Worm (Caenorhabditis elegans): ENCODE data around the gene par-5.

The par-5 gene

ce11 chrIV:11820067-11820913, 1.4 kb downstream of the par-5 start (continued):
- TF ChIP-seq Y5F2A.4 (GFP tag; optimal IDR thresholded peaks at IDR 0.05), result peak; percentile 17
- peak; percentile 11 for TF ChIP-seq hlh-11 (tag; optimal IDR thresholded peaks at IDR 0.05)
- TF ChIP-seq ceh-28 (tag; optimal IDR thresholded peaks at IDR 0.05), result no peak
- TF ChIP-seq mdt-29 (GFP tag; IDR thresholded peaks at IDR 0.05), result no peak
- no peak for TF ChIP-seq ceh-32 (tag; optimal IDR thresholded peaks at IDR 0.05; ENCODE audit: poor library complexity)
- TF ChIP-seq lin-15B (tag; optimal IDR thresholded peaks at IDR 0.05), result no peak
- TF ChIP-seq F37D6.2 (tag; optimal IDR thresholded peaks at IDR 0.05), result no peak
- no peak for TF ChIP-seq nhr-237 (tag; optimal IDR thresholded peaks at IDR 0.05)
- no peak for TF ChIP-seq vab-7 (GFP tag; IDR thresholded peaks at IDR 0.05)
- TF ChIP-seq lin-13 (GFP tag; optimal IDR thresholded peaks at IDR 0.05), result peak; percentile 44
- TF ChIP-seq ces-1 (GFP tag; optimal IDR thresholded peaks at IDR 0.05), result no peak
- TF ChIP-seq T20F7.1 (GFP tag; optimal IDR thresholded peaks at IDR 0.05), result peak; percentile 39
- peak; percentile 64 for TF ChIP-seq Y48G9A.11 (GFP tag; IDR thresholded peaks at IDR 0.05)
- TF ChIP-seq dmd-9 (GFP tag; IDR thresholded peaks at IDR 0.05), result no peak
- 0 out of 4 replicates have a peak, but pooled peaks have one; percentile 4 to 13 for TF ChIP-seq madf-5 (GFP tag; IDR thresholded peaks at IDR 0.05)

- TF ChIP-seq ces-1 (GFP tag; optimal IDR thresholded peaks at IDR 0.05), result no peak
- no peak for TF ChIP-seq nhr-77 (tag; optimal IDR thresholded peaks at IDR 0.05)
- no peak for TF ChIP-seq D1046.2 (GFP tag; IDR thresholded peaks at IDR 0.05)
- peak; percentile 3 for TF ChIP-seq hlh-30 (tag; optimal IDR thresholded peaks at IDR 0.05; ENCODE audit: insufficient read depth)
- no peak for TF ChIP-seq nhr-111 (GFP tag; optimal IDR thresholded peaks at IDR 0.05)
- TF ChIP-seq nhr-28 (tag; optimal IDR thresholded peaks at IDR 0.05), result peak; percentile 25
- TF ChIP-seq aha-1 (tag), result peak; percentile 82
- TF ChIP-seq vab-7 (GFP tag; IDR thresholded peaks at IDR 0.05), result no peak
- no peak for TF ChIP-seq gei-8 (GFP tag; optimal IDR thresholded peaks at IDR 0.05)
- TF ChIP-seq F44E2.7 (GFP tag; IDR thresholded peaks at IDR 0.05), result no peak
- TF ChIP-seq hmg-1.1 (GFP tag; IDR thresholded peaks at IDR 0.05), result no peak; the same call in 1 of the 2 replicates
- no peak for TF ChIP-seq mdt-29 (GFP tag; IDR thresholded peaks at IDR 0.05)
- TF ChIP-seq hif-1 (tag; optimal IDR thresholded peaks at IDR 0.05), result peak in 1 of 2 experiments; percentile 7
- TF ChIP-seq ZK546.5 (tag; optimal IDR thresholded peaks at IDR 0.05), result no peak
- peak in 1 of 2 experiments; percentile 49 for TF ChIP-seq mdl-1 (tag; optimal IDR thresholded peaks at IDR 0.05)
- no peak for TF ChIP-seq lin-15B (tag; optimal IDR thresholded peaks at IDR 0.05)
- no peak for TF ChIP-seq mxl-2 (GFP tag; conservative IDR thresholded peaks at IDR 0.05)
Measured at ce11 chrIV:11813901-11814300, 7.8 kb downstream of the par-5 start, which contains the start of gene M117.1. Gene M117.1, plus strand, starts transcription at chrIV:11814247.

DNA sequence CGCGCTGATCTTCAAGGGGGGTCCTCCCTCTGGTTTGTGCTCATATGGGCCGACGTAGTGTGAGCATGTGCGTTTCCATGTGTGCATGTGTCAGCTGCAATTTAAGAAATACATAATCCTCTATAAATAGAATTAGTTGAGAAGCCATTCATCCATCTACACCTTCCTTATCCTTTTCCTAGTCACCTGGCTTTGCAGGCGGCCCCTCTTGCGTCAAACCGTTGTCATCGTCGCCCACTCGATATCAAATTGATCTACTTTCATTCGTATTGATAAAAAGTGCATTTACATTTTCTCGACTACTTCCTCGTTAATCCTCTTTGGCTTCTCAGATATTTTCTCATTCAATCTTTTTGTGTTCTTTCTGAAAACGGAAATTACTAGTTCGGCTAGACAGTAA, 9.7 kb downstream of the par-5 start:
- TF ChIP-seq mxl-3 (GFP tag; optimal IDR thresholded peaks at IDR 0.05), result peak; percentile 37
- TF ChIP-seq lin-29 (GFP tag; IDR thresholded peaks at IDR 0.05), result no peak
- TF ChIP-seq nhr-28 (tag; optimal IDR thresholded peaks at IDR 0.05), result peak; percentile 44
- TF ChIP-seq aha-1 (tag), result peak; percentile 42
- TF ChIP-seq lin-13 (GFP tag; optimal IDR thresholded peaks at IDR 0.05), result no peak

ce11 chrIV:11809708-11810114, 12.0 kb downstream of the par-5 start:
- TF ChIP-seq dve-1 (tag; optimal IDR thresholded peaks at IDR 0.05; ENCODE audit: insufficient read depth), result peak; percentile 89
- TF ChIP-seq hlh-11 (tag; optimal IDR thresholded peaks at IDR 0.05), result peak; percentile 85
- no peak for TF ChIP-seq aly-2 (tag; optimal IDR thresholded peaks at IDR 0.05)
- no peak for TF ChIP-seq saeg-2 (GFP tag; IDR thresholded peaks at IDR 0.05)
- TF ChIP-seq nhr-25 (tag; optimal IDR thresholded peaks at IDR 0.05; ENCODE audit: borderline replicate concordance, insufficient read depth), result peak; percentile 2
- no peak for TF ChIP-seq vab-7 (GFP tag; IDR thresholded peaks at IDR 0.05)
- TF ChIP-seq F26F4.8 (GFP tag; conservative IDR thresholded peaks at IDR 0.05), result no peak
- TF ChIP-seq ceh-20 (GFP tag; IDR thresholded peaks at IDR 0.05), result peak; percentile 73; the same call in 1 of the 2 replicates
- no peak for TF ChIP-seq pha-4 (GFP tag; IDR thresholded peaks at IDR 0.05)
- peak; percentile 28 for TF ChIP-seq pha-4 (tag; optimal IDR thresholded peaks at IDR 0.05)
- no peak for TF ChIP-seq nhr-10 (tag; optimal IDR thresholded peaks at IDR 0.05)
- peak; percentile 69 for TF ChIP-seq F37D6.2 (tag; optimal IDR thresholded peaks at IDR 0.05)
- no peak for TF ChIP-seq F10B5.3 (tag; optimal IDR thresholded peaks at IDR 0.05)
- TF ChIP-seq ztf-7 (tag; optimal IDR thresholded peaks at IDR 0.05), result no peak
- peak in 1 of 2 experiments; percentile 94 for TF ChIP-seq unc-62 (GFP tag; optimal IDR thresholded peaks at IDR 0.05 in 1 of 2)
- no peak for TF ChIP-seq unc-62 (tag; optimal IDR thresholded peaks at IDR 0.05)
- no peak for TF ChIP-seq mes-2 (tag; optimal IDR thresholded peaks at IDR 0.05; ENCODE audit: poor library complexity, severe bottlenecking)
